Worm (Caenorhabditis elegans): Measurements from ENCODE around the gene K02D10.3.
A peak's percentile ranks its signal among the peaks of the same experiment; 100 is the strongest.

The K02D10.3 gene

DNA sequence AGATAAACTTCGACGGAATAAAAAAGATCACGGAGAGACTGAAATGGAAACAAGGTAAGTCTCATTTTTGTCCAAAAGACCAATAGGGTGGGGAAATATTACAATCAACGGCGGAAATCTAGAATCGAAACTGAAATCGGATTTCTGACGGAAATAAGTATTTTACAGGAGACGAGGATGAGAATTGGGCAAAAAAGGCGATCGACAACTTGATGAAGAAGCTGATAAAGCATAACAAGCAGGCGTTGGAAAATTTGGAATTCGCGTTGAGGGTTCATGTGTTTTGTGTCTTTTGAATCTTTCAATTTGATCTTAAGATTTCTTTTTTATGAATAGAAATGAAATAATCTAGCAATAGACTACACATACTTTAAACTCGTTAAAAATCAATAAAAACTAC, 21.1 kb downstream of the K02D10.3 start, which contains the start of gene ugtp-1:
ugtp-1 (minus strand) TSS at position 101 of the 400 bp plus-strand sequence.
- TF ChIP-seq tbx-2 (tag; optimal IDR thresholded peaks at IDR 0.05) (no peak), lin-15B (tag; optimal IDR thresholded peaks at IDR 0.05) (no peak), egl-27 (tag; optimal IDR thresholded peaks at IDR 0.05) (no peak), skn-1 (tag; optimal IDR thresholded peaks at IDR 0.05) (no peak), C04F5.9 (tag; optimal IDR thresholded peaks at IDR 0.05) (no peak), lin-14 (GFP tag; optimal IDR thresholded peaks at IDR 0.05) (no peak), nhr-19 (GFP tag; conservative IDR thresholded peaks at IDR 0.05) (no peak), grh-1 (GFP tag; IDR thresholded peaks at IDR 0.05) (no peak), unc-30 (tag; optimal IDR thresholded peaks at IDR 0.05) (no peak), F16B12.6 (tag; optimal IDR thresholded peaks at IDR 0.05) (no peak)

DNA sequence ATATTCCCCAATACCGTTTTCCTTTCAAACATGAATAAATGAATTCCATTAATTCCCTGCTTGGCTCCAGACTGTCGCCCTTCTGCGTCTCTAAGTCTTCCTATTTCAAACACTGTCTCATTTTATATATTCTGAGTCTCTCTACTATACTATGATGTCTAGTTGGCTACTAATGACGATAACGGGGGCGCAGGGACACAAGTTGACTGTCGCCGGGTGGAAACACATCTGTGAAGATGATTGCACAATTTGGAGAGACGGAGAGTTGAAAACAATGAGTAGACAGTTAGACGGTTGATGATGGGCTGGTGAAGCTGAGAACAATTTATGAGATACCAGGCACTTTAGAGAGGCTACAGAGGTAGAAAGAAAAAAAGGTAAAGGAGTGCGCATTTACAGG, 22.3 kb downstream of the K02D10.3 start, which contains the start of gene sma-2:
sma-2 (plus strand) TSS at position 194 of the 400 bp plus-strand sequence.
- no peak for TF ChIP-seq vab-15 (tag; optimal IDR thresholded peaks at IDR 0.05)
- TF ChIP-seq fkh-10 (GFP tag; optimal IDR thresholded peaks at IDR 0.05), result no peak
- peak; percentile 41 for TF ChIP-seq C16A3.4 (tag; optimal IDR thresholded peaks at IDR 0.05)
- peak; percentile 45 for TF ChIP-seq nhr-47 (tag; optimal IDR thresholded peaks at IDR 0.05)
- no peak for TF ChIP-seq alr-1 (tag; optimal IDR thresholded peaks at IDR 0.05; ENCODE audit: borderline replicate concordance)
- TF ChIP-seq tbx-2 (tag; optimal IDR thresholded peaks at IDR 0.05), result peak; percentile 81
- TF ChIP-seq C34B4.2 (tag; optimal IDR thresholded peaks at IDR 0.05), result no peak
- no peak for TF ChIP-seq ceh-8 (GFP tag; optimal IDR thresholded peaks at IDR 0.05)
- TF ChIP-seq ztf-4 (tag; optimal IDR thresholded peaks at IDR 0.05), result peak; percentile 14
- no peak for TF ChIP-seq zip-4 (GFP tag; optimal IDR thresholded peaks at IDR 0.05)
- no peak for TF ChIP-seq dsc-1 (tag; optimal IDR thresholded peaks at IDR 0.05)
- no peak for TF ChIP-seq F16B12.6 (tag; optimal IDR thresholded peaks at IDR 0.05)
- no peak for TF ChIP-seq sptf-1 (tag; optimal IDR thresholded peaks at IDR 0.05)
- TF ChIP-seq nhr-237 (tag; optimal IDR thresholded peaks at IDR 0.05), result no peak
- TF ChIP-seq snpc-4 (tag; optimal IDR thresholded peaks at IDR 0.05), result no peak
- no peak for TF ChIP-seq efl-3 (GFP tag; optimal IDR thresholded peaks at IDR 0.05)
- TF ChIP-seq ama-1 (optimal IDR thresholded peaks at IDR 0.05), result no peak
- TF ChIP-seq nhr-20 (tag; optimal IDR thresholded peaks at IDR 0.05), result peak; percentile 85
- TF ChIP-seq unc-130 (tag; optimal IDR thresholded peaks at IDR 0.05), result peak; percentile 45
- TF ChIP-seq skn-1 (tag; optimal IDR thresholded peaks at IDR 0.05), result peak; percentile 14
- TF ChIP-seq sup-37 (GFP tag; optimal IDR thresholded peaks at IDR 0.05), result no peak
- 0 out of 2 replicates have a peak, but pooled peaks have one; percentile 32 for TF ChIP-seq grh-1 (GFP tag; IDR thresholded peaks at IDR 0.05)
- no peak for TF ChIP-seq Y116A8C.19 (tag; optimal IDR thresholded peaks at IDR 0.05; ENCODE audit: borderline replicate concordance)
- peak; percentile 2 to 49 (median 42) for TF ChIP-seq dpl-1 (GFP tag; optimal IDR thresholded peaks at IDR 0.05)
- peak; percentile 54 to 55 for TF ChIP-seq efl-1 (optimal IDR thresholded peaks at IDR 0.05)
- TF ChIP-seq efl-1 (GFP tag; optimal IDR thresholded peaks at IDR 0.05 in 1 of 2), result peak in 1 of 2 experiments; percentile 94
- peak; percentile 34 for TF ChIP-seq jun-1 (tag; optimal IDR thresholded peaks at IDR 0.05)
- TF ChIP-seq pqm-1 (tag; optimal IDR thresholded peaks at IDR 0.05), result no peak
- TF ChIP-seq hlh-4 (tag; optimal IDR thresholded peaks at IDR 0.05), result no peak
- no peak for TF ChIP-seq C04F5.9 (tag; optimal IDR thresholded peaks at IDR 0.05)
- TF ChIP-seq nhr-85 (tag), result peak; percentile 80
- peak; percentile 48 for TF ChIP-seq nhr-19 (GFP tag; conservative IDR thresholded peaks at IDR 0.05)
- TF ChIP-seq elt-2 (tag; optimal IDR thresholded peaks at IDR 0.05), result peak; percentile 87
- TF ChIP-seq nhr-77 (tag; optimal IDR thresholded peaks at IDR 0.05), result peak; percentile 53
- no peak for TF ChIP-seq ets-5 (GFP tag; IDR thresholded peaks at IDR 0.05)
- TF ChIP-seq tlp-1 (tag; optimal IDR thresholded peaks at IDR 0.05), result no peak
- TF ChIP-seq ces-1 (GFP tag; optimal IDR thresholded peaks at IDR 0.05), result no peak
- TF ChIP-seq snu-23 (GFP tag; optimal IDR thresholded peaks at IDR 0.05), result peak; percentile 67
- TF ChIP-seq egl-13 (tag; optimal IDR thresholded peaks at IDR 0.05), result no peak
- TF ChIP-seq nhr-84 (tag; optimal IDR thresholded peaks at IDR 0.05), result no peak
- no peak for TF ChIP-seq mef-2 (tag; optimal IDR thresholded peaks at IDR 0.05)
- TF ChIP-seq unc-98 (GFP tag; IDR thresholded peaks at IDR 0.05), result no peak
- peak; percentile 32 for TF ChIP-seq xbp-1 (tag; optimal IDR thresholded peaks at IDR 0.05)
- TF ChIP-seq lin-35 (GFP tag; optimal IDR thresholded peaks at IDR 0.05), result peak; percentile 27 to 78
- TF ChIP-seq fkh-4 (tag; optimal IDR thresholded peaks at IDR 0.05; ENCODE audit: borderline replicate concordance), result no peak
- TF ChIP-seq pax-3 (tag; optimal IDR thresholded peaks at IDR 0.05), result no peak
- no peak for TF ChIP-seq lin-15B (tag; optimal IDR thresholded peaks at IDR 0.05)
- TF ChIP-seq sox-4 (tag; optimal IDR thresholded peaks at IDR 0.05), result no peak
